Fruit fly (Drosophila melanogaster) whole organism, embryonic: ENCODE data around the gene ppk24.
A peak's percentile ranks its signal among the peaks of the same experiment; 100 is the strongest.

Experiments
- B-H2 ChIP-seq: fragments of 200-800 bp; sonication (Bioruptor generic); optimal IDR thresholded peaks from 2 replicates; lab custom pipeline; 2018; ENCODE audit warnings: missing biosample characterization, mild to moderate bottlenecking, missing genetic modification characterization
- BEAF-32 ChIP-seq: fragments of 200-800 bp; sonication (Bioruptor generic); optimal IDR thresholded peaks from 3 replicates; lab custom pipeline; 2017; ENCODE audit warnings: missing biosample characterization, missing genetic modification characterization, mild to moderate bottlenecking, moderate library complexity, missing genetic modification reagents
- CG10979 ChIP-seq: fragments of 200-800 bp; sonication (Bioruptor generic); optimal IDR thresholded peaks from 2 replicates; lab custom pipeline; 2018; ENCODE audit warnings: missing biosample characterization, mild to moderate bottlenecking, missing genetic modification characterization, moderate library complexity
- CG11398 ChIP-seq: fragments of 200-800 bp; sonication (Bioruptor generic); optimal IDR thresholded peaks from 2 replicates; lab custom pipeline; 2016; ENCODE audit warnings: missing biosample characterization, missing genetic modification characterization
- CG12071 ChIP-seq: fragments of 200-800 bp; sonication (Bioruptor generic); optimal IDR thresholded peaks from 3 replicates; lab custom pipeline; 2018; ENCODE audit warnings: missing biosample characterization, mild to moderate bottlenecking, missing genetic modification characterization
- CG12236 ChIP-seq: fragments of 200-800 bp; sonication (Bioruptor generic); optimal IDR thresholded peaks from 2 replicates; lab custom pipeline; 2016; ENCODE audit warnings: missing biosample characterization, missing genetic modification characterization
- CG12299 ChIP-seq: fragments of 200-800 bp; sonication (Bioruptor generic); optimal IDR thresholded peaks from 2 replicates; lab custom pipeline; 2018; ENCODE audit warnings: missing biosample characterization, mild to moderate bottlenecking, missing genetic modification characterization
- CG12659 ChIP-seq: fragments of 200-800 bp; sonication (Bioruptor generic); optimal IDR thresholded peaks from 3 replicates; lab custom pipeline; 2017; ENCODE audit warnings: mild to moderate bottlenecking, missing biosample characterization, missing genetic modification reagents, missing genetic modification characterization
- CG13123 ChIP-seq: fragments of 200-800 bp; sonication (Bioruptor generic); optimal IDR thresholded peaks from 2 replicates; lab custom pipeline; 2016; ENCODE audit warnings: missing biosample characterization, missing genetic modification characterization
- CG13287 ChIP-seq: fragments of 200-800 bp; sonication (Bioruptor generic); IDR thresholded peaks from 2 replicates; pipeline ENCODE4 v1.3.6; 2022; ENCODE audit warnings: missing biosample characterization, missing genetic modification characterization; ENCODE audit not compliant: partially characterized antibody
- CG13424 ChIP-seq: fragments of 200-800 bp; sonication (Bioruptor generic); optimal IDR thresholded peaks from 2 replicates; lab custom pipeline; 2019; ENCODE audit warnings: missing biosample characterization, mild to moderate bottlenecking, missing genetic modification characterization, moderate library complexity
- CG15073 ChIP-seq: fragments of 200-800 bp; sonication (Bioruptor generic); optimal IDR thresholded peaks from 2 replicates; lab custom pipeline; 2016; ENCODE audit warnings: missing biosample characterization, missing genetic modification characterization
- CG1602 ChIP-seq: fragments of 200-800 bp; sonication (Bioruptor generic); optimal IDR thresholded peaks from 3 replicates; lab custom pipeline; 2016; ENCODE audit warnings: missing biosample characterization, missing genetic modification characterization
- CG16779 ChIP-seq: fragments of 200-800 bp; sonication (Bioruptor generic); IDR thresholded peaks from 2 replicates; pipeline ENCODE4 v1.3.6; 2022; ENCODE audit warnings: missing biosample characterization, missing genetic modification characterization
- CG17359 ChIP-seq: fragments of 200-800 bp; sonication (Bioruptor generic); optimal IDR thresholded peaks from 3 replicates; lab custom pipeline; 2018; ENCODE audit warnings: missing biosample characterization, mild to moderate bottlenecking, missing genetic modification characterization, moderate library complexity
- CG18764 ChIP-seq: fragments of 200-800 bp; sonication (Bioruptor generic); optimal IDR thresholded peaks from 3 replicates; lab custom pipeline; 2016; ENCODE audit warnings: missing biosample characterization, missing genetic modification characterization
- CG2202 ChIP-seq: fragments of 200-800 bp; sonication (Bioruptor generic); optimal IDR thresholded peaks from 2 replicates; lab custom pipeline; 2018; ENCODE audit warnings: missing biosample characterization, mild to moderate bottlenecking, missing genetic modification characterization
- CG32532 ChIP-seq: fragments of 200-800 bp; sonication (Bioruptor generic); IDR thresholded peaks from 2 replicates; pipeline ENCODE4 v1.3.6; 2022; ENCODE audit warnings: missing biosample characterization, missing genetic modification characterization
- CG3281 ChIP-seq: fragments of 200-800 bp; sonication (Bioruptor generic); optimal IDR thresholded peaks from 3 replicates; lab custom pipeline; 2017; ENCODE audit warnings: missing biosample characterization, mild to moderate bottlenecking, missing genetic modification characterization
- CG33213 ChIP-seq: fragments of 200-800 bp; sonication (Bioruptor generic); optimal IDR thresholded peaks from 3 replicates; lab custom pipeline; 2016; ENCODE audit warnings: missing biosample characterization, missing genetic modification characterization
- CG3407 ChIP-seq: fragments of 200-800 bp; sonication (Bioruptor generic); optimal IDR thresholded peaks from 2 replicates; lab custom pipeline; 2018; ENCODE audit warnings: missing biosample characterization, mild to moderate bottlenecking, missing genetic modification characterization
- CG34376 ChIP-seq: fragments of 200-800 bp; sonication (Bioruptor generic); optimal IDR thresholded peaks from 2 replicates; lab custom pipeline; 2018; ENCODE audit warnings: missing biosample characterization, mild to moderate bottlenecking, missing genetic modification characterization
- CG42726 ChIP-seq: fragments of 200-800 bp; sonication (Bioruptor generic); IDR thresholded peaks from 2 replicates; pipeline ENCODE4 v1.3.6; 2022; ENCODE audit warnings: missing biosample characterization, missing genetic modification characterization; ENCODE audit not compliant: partially characterized antibody
- CG4424 ChIP-seq: fragments of 200-800 bp; sonication (Bioruptor generic); optimal IDR thresholded peaks from 3 replicates; lab custom pipeline; 2016; ENCODE audit warnings: missing biosample characterization, missing genetic modification characterization
- CG4854 ChIP-seq: fragments of 200-800 bp; sonication (Bioruptor generic); optimal IDR thresholded peaks from 2 replicates; lab custom pipeline; 2016; ENCODE audit warnings: missing biosample characterization, missing genetic modification characterization, inconsistent platforms
- CG7839 ChIP-seq: fragments of 200-800 bp; sonication (Bioruptor generic); optimal IDR thresholded peaks from 3 replicates; lab custom pipeline; 2018; ENCODE audit warnings: missing biosample characterization, mild to moderate bottlenecking, missing genetic modification characterization, moderate library complexity
- CG7928 ChIP-seq: fragments of 200-800 bp; sonication (Bioruptor generic); optimal IDR thresholded peaks from 2 replicates; lab custom pipeline; 2017; ENCODE audit warnings: missing biosample characterization, mild to moderate bottlenecking, missing genetic modification characterization
- CoRest ChIP-seq: fragments of 200-800 bp; sonication (Bioruptor generic); optimal IDR thresholded peaks from 3 replicates; lab custom pipeline; 2018; ENCODE audit warnings: missing biosample characterization, mild to moderate bottlenecking, missing genetic modification characterization, moderate library complexity
- Mes4 ChIP-seq: fragments of 200-800 bp; sonication (Bioruptor generic); optimal IDR thresholded peaks from 2 replicates; lab custom pipeline; 2016; ENCODE audit warnings: missing biosample characterization, missing genetic modification characterization
- Rx ChIP-seq: fragments of 200-800 bp; sonication (Bioruptor generic); IDR thresholded peaks from 2 replicates; pipeline ENCODE4 v1.3.6; 2022; ENCODE audit warnings: missing biosample characterization, missing genetic modification characterization
- Ssrp ChIP-seq: fragments of 200-800 bp; sonication (Bioruptor generic); optimal IDR thresholded peaks from 2 replicates; lab custom pipeline; 2018; ENCODE audit warnings: missing biosample characterization, mild to moderate bottlenecking, missing genetic modification characterization, moderate library complexity
- Trl ChIP-seq, 3 experiments: fragments of >200 bp in 2 of 3; fragments of 200-800 bp in 1 of 3; sonication (Bioruptor generic) in 1 of 3; optimal IDR thresholded peaks; 2 replicates in 1 of 3; 3 replicates in 2 of 3; lab custom pipeline; 2016 to 2017; ENCODE audit warnings: missing biosample characterization in 1 of 3, missing genetic modification characterization in 1 of 3
- Xrp1 ChIP-seq: fragments of 200-800 bp; sonication (Bioruptor generic); IDR thresholded peaks from 2 replicates; pipeline ENCODE4 v1.3.6; 2022; ENCODE audit warnings: missing biosample characterization, missing genetic modification characterization
- ap ChIP-seq: fragments of 200-800 bp; sonication (Bioruptor generic); IDR thresholded peaks from 2 replicates; pipeline ENCODE4 v1.3.6; 2022; ENCODE audit warnings: missing biosample characterization, missing genetic modification characterization
- bigmax ChIP-seq: fragments of 200-800 bp; sonication (Bioruptor generic); optimal IDR thresholded peaks from 2 replicates; lab custom pipeline; 2018; ENCODE audit warnings: missing biosample characterization, mild to moderate bottlenecking, missing genetic modification characterization
- chif ChIP-seq, 2 experiments: fragments of 200-800 bp; sonication (Bioruptor generic); optimal IDR thresholded peaks; 3 replicates each; lab custom pipeline; 2016; ENCODE audit warnings: missing biosample characterization in 2 of 2, missing genetic modification characterization in 2 of 2
- ems ChIP-seq: fragments of 200-800 bp; sonication (Bioruptor generic); optimal IDR thresholded peaks from 3 replicates; lab custom pipeline; 2016; ENCODE audit warnings: missing biosample characterization, missing genetic modification characterization
- fu2 ChIP-seq: fragments of 200-800 bp; sonication (Bioruptor generic); optimal IDR thresholded peaks from 2 replicates; lab custom pipeline; 2016; ENCODE audit warnings: missing biosample characterization, missing genetic modification characterization
- kay ChIP-seq: fragments of 200-800 bp; sonication (Bioruptor generic); optimal IDR thresholded peaks from 2 replicates; lab custom pipeline; 2016; ENCODE audit warnings: missing biosample characterization, missing genetic modification characterization
- lab ChIP-seq: fragments of 200-800 bp; sonication (Bioruptor generic); optimal IDR thresholded peaks from 3 replicates; lab custom pipeline; 2017; ENCODE audit warnings: missing biosample characterization, missing genetic modification characterization, mild to moderate bottlenecking, moderate library complexity, missing genetic modification reagents
- lilli ChIP-seq: fragments of 200-800 bp; sonication (Bioruptor generic); optimal IDR thresholded peaks from 3 replicates; lab custom pipeline; 2016; ENCODE audit warnings: missing biosample characterization, missing genetic modification characterization
- nom ChIP-seq: fragments of 200-800 bp; sonication (Bioruptor generic); optimal IDR thresholded peaks from 2 replicates; lab custom pipeline; 2017; ENCODE audit warnings: missing biosample characterization, missing genetic modification characterization, mild to moderate bottlenecking, moderate library complexity, missing genetic modification reagents
- schlank ChIP-seq: fragments of 200-800 bp; sonication (Bioruptor generic); optimal IDR thresholded peaks from 2 replicates; lab custom pipeline; 2018; ENCODE audit warnings: missing biosample characterization, mild to moderate bottlenecking, missing genetic modification characterization
- sim ChIP-seq: fragments of 200-800 bp; sonication (Bioruptor generic); IDR thresholded peaks from 2 replicates; pipeline ENCODE4 v1.3.6; 2022; ENCODE audit warnings: missing biosample characterization, missing genetic modification characterization
- sisA ChIP-seq: fragments of 200-800 bp; sonication (Bioruptor generic); IDR thresholded peaks from 2 replicates; pipeline ENCODE4 v1.3.6; 2022; ENCODE audit warnings: missing biosample characterization, missing genetic modification characterization
- tap ChIP-seq: fragments of 200-800 bp; optimal IDR thresholded peaks from 3 replicates; lab custom pipeline; 2019; ENCODE audit warnings: missing biosample characterization, mild to moderate bottlenecking, missing genetic modification characterization, moderate library complexity
- tll ChIP-seq, 2 experiments: fragments of 200-800 bp in 1 of 2; fragments of >200 bp in 1 of 2; sonication (Bioruptor generic) in 1 of 2; optimal IDR thresholded peaks; 2 replicates each; lab custom pipeline; 2017 to 2019; ENCODE audit warnings: missing biosample characterization in 2 of 2, missing genetic modification characterization in 2 of 2, mild to moderate bottlenecking in 1 of 2, moderate library complexity in 1 of 2

ppk24 gene

DNA sequence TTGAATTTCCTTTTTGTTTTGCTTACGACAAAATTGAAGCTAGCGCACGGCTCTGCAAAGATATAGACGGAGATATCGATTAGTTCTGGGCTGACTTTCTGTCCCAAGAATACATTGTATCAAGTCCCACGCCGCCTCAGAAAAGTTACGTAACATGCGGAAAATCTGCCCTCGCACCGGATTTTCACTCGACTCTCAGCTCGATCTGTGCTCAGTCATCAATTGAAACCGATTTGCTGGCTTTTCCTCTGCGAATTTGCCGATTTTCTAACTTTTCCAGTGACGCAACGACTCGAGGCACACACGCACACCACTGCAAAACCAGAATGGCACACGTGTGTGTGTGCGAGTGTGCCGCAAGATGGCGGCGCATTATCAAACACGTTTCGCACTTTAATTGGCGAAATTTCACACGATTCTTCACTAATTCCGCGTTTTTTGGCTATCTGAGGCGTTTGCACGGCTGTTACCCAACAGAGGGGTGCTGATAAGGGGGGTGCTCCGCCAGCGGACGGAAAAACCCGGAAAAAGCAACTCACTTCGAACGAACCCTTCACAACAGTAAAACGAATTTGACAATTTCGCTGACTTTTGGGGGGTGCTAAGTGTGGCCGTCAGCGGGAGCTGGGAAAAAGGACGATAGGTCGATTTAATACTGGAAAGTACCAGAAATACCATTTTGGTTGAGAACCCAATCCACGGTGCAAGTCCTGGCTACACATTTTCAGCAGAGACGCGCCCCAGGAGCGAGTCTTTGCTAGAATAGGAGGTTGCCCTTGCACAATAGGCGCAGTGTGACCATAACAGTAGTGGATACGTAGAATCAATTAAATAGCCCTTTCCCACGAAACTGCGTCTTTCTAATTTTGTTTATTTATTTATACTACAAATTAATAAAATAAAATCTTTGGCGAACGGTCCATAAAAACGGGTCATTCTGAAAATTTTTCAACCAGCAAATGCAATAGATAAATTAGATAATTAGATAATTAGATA lies 46.2 kb upstream of the ppk24 start, which contains the start of gene ATPsynC (continued):
- TF ChIP-seq CG12659 (GFP tag; lab: Kevin White, UChicago) (peak; percentile 93), tap (tag; lab: Kevin White, UChicago) (peak; percentile 11), lab (peak; percentile 67), CG3281 (GFP tag; lab: Kevin White, UChicago) (peak; percentile 57), Trl (optimal IDR thresholded peaks at IDR 0.05; lab: Kevin White, UChicago) (no peak), Trl (GFP tag; optimal IDR thresholded peaks at IDR 0.05; lab: Kevin White, UChicago) (no peak), CG1602 (GFP tag; lab: Kevin White, UChicago) (peak; percentile 1), CG4424 (GFP tag; lab: Kevin White, UChicago) (no peak), CoRest (tag; lab: Kevin White, UChicago) (peak; percentile 25), CG2202 (tag; lab: Kevin White, UChicago) (peak; percentile 21), Mes4 (GFP tag; lab: Kevin White, UChicago) (no peak), chif (GFP tag; optimal IDR thresholded peaks at IDR 0.05; lab: Kevin White, UChicago) (no peak), CG12071 (GFP tag; lab: Kevin White, UChicago) (peak; percentile 57), CG12299 (tag; lab: Kevin White, UChicago) (peak; percentile 35), fu2 (GFP tag; lab: Kevin White, UChicago) (peak; percentile 61), CG12236 (GFP tag; lab: Kevin White, UChicago) (no peak), CG11398 (GFP tag; lab: Kevin White, UChicago) (peak; percentile 61), CG7928 (GFP tag; lab: Kevin White, UChicago) (peak; percentile 70), CG13123 (GFP tag; lab: Kevin White, UChicago) (peak; percentile 17), bigmax (peak; percentile 85), CG13424 (tag; lab: Kevin White, UChicago) (peak; percentile 22), CG32532 (GFP tag; lab: Robert Waterston, UW) (no peak), BEAF-32 (GFP tag; lab: Kevin White, UChicago) (peak; percentile 71), B-H2 (GFP tag; lab: Kevin White, UChicago) (peak; percentile 45), tll (GFP tag; optimal IDR thresholded peaks at IDR 0.05; lab: Kevin White, UChicago) (peak in 1 of 2 experiments; percentile 90), lilli (GFP tag; lab: Kevin White, UChicago) (peak; percentile 75), CG7839 (no peak), CG17359 (tag; lab: Kevin White, UChicago) (peak; percentile 14), Rx (no peak), Xrp1 (no peak), CG4854 (GFP tag; lab: Kevin White, UChicago) (peak; percentile 5), CG16779 (GFP tag; lab: Robert Waterston, UW) (no peak), Ssrp (tag; lab: Kevin White, UChicago) (peak; percentile 1), CG34376 (GFP tag; lab: Kevin White, UChicago) (peak; percentile 82), kay (GFP tag; lab: Kevin White, UChicago) (no peak), ap (no peak), ems (peak; percentile 27), sim (GFP tag; lab: Robert Waterston, UW) (no peak), schlank (tag; lab: Kevin White, UChicago) (peak; percentile 20), CG3407 (GFP tag; lab: Kevin White, UChicago) (no peak), CG33213 (GFP tag; lab: Kevin White, UChicago) (peak; percentile 89), nom (peak; percentile 66), CG15073 (no peak), sisA (GFP tag; lab: Robert Waterston, UW) (no peak), CG42726 (no peak), CG18764 (GFP tag; lab: Kevin White, UChicago) (no peak), CG13287 (GFP tag; lab: Robert Waterston, UW) (no peak), CG10979 (tag; lab: Kevin White, UChicago) (no peak)
